Fruit fly (Drosophila melanogaster): Measurements from ENCODE around the gene CG42594.
A peak's percentile ranks its signal among the peaks of the same experiment; 100 is the strongest.

CG42594 gene

dm6 chrX:4931048-4931447 lies 90.4 kb downstream of the CG42594 start (continued):
- TF ChIP-seq stwl (tag; optimal IDR thresholded peaks at IDR 0.05) (peak; percentile 37), CG9727 (GFP tag; optimal IDR thresholded peaks at IDR 0.05) (no peak), CG3995 (GFP tag; optimal IDR thresholded peaks at IDR 0.05) (peak; percentile 83), CG12659 (GFP tag; optimal IDR thresholded peaks at IDR 0.05) (no peak), Fer3 (tag; optimal IDR thresholded peaks at IDR 0.05) (no peak), CG15514 (GFP tag; optimal IDR thresholded peaks at IDR 0.05) (peak; percentile 3), Sry-δ (GFP tag; optimal IDR thresholded peaks at IDR 0.05) (peak; percentile 79), grau (tag; optimal IDR thresholded peaks at IDR 0.05) (no peak), fu2 (GFP tag; optimal IDR thresholded peaks at IDR 0.05) (no peak), Abd-B (GFP tag; optimal IDR thresholded peaks at IDR 0.05) (no peak), CG4424 (GFP tag; optimal IDR thresholded peaks at IDR 0.05) (no peak), chif (GFP tag; optimal IDR thresholded peaks at IDR 0.05) (no peak), CG11695 (GFP tag; IDR thresholded peaks at IDR 0.05) (no peak), lilli (GFP tag; optimal IDR thresholded peaks at IDR 0.05) (no peak), vvl (GFP tag; IDR thresholded peaks at IDR 0.05) (no peak), gem (tag; optimal IDR thresholded peaks at IDR 0.05) (no peak), CG32772 (GFP tag; IDR thresholded peaks at IDR 0.05) (no peak), CG1529 (GFP tag; optimal IDR thresholded peaks at IDR 0.05) (no peak), Dp (GFP tag; optimal IDR thresholded peaks at IDR 0.05) (no peak), CG1792 (GFP tag; optimal IDR thresholded peaks at IDR 0.05) (no peak), br (optimal IDR thresholded peaks at IDR 0.05) (no peak), CG33213 (GFP tag; optimal IDR thresholded peaks at IDR 0.05) (peak; percentile 82), Mrtf (GFP tag; IDR thresholded peaks at IDR 0.05) (no peak), cg (GFP tag; optimal IDR thresholded peaks at IDR 0.05) (no peak), Med (GFP tag) (peak; percentile 79), CG16779 (GFP tag; IDR thresholded peaks at IDR 0.05) (no peak), Lhr (GFP tag; optimal IDR thresholded peaks at IDR 0.05) (peak; percentile 95), CTCF (GFP tag; optimal IDR thresholded peaks at IDR 0.05) (no peak), CG11560 (tag; IDR thresholded peaks at IDR 0.05) (no peak), dan (GFP tag; IDR thresholded peaks at IDR 0.05) (no peak)

dm6 chrX:4935979-4936843 lies 95.6 kb downstream of the CG42594 start:
- TF ChIP-seq unc-4 (GFP tag; IDR thresholded peaks at IDR 0.05; ENCODE audit: partially characterized antibody) (no peak), Gug (GFP tag; IDR thresholded peaks at IDR 0.05) (no peak; the same call in 3 of the 4 replicates), Hmr (GFP tag; optimal IDR thresholded peaks at IDR 0.05) (peak; percentile 52), cg (GFP tag; optimal IDR thresholded peaks at IDR 0.05) (peak; percentile 57), Dip3 (GFP tag; optimal IDR thresholded peaks at IDR 0.05) (no peak), ase (GFP tag; IDR thresholded peaks at IDR 0.05) (no peak), eyg (GFP tag; optimal IDR thresholded peaks at IDR 0.05) (no peak), sd (tag; optimal IDR thresholded peaks at IDR 0.05) (peak; percentile 70), CG15514 (GFP tag; optimal IDR thresholded peaks at IDR 0.05) (peak; percentile 13), CG14441 (GFP tag; IDR thresholded peaks at IDR 0.05) (no peak), lbe (GFP tag; optimal IDR thresholded peaks at IDR 0.05) (peak; percentile 16), chn (GFP tag; optimal IDR thresholded peaks at IDR 0.05) (no peak), CG30020 (tag; optimal IDR thresholded peaks at IDR 0.05) (peak; percentile 6), al (GFP tag; IDR thresholded peaks at IDR 0.05) (no peak), CG5180 (GFP tag; optimal IDR thresholded peaks at IDR 0.05) (peak; percentile 32), CG31224 (GFP tag; IDR thresholded peaks at IDR 0.05) (no peak), Dll (GFP tag; IDR thresholded peaks at IDR 0.05; ENCODE audit: partially characterized antibody) (no peak), Lim3 (GFP tag; IDR thresholded peaks at IDR 0.05) (no peak), D (optimal IDR thresholded peaks at IDR 0.05) (no peak), D (GFP tag; optimal IDR thresholded peaks at IDR 0.05) (peak; percentile 1), croc (GFP tag; conservative IDR thresholded peaks at IDR 0.05) (no peak), CG8924 (tag; optimal IDR thresholded peaks at IDR 0.05) (peak; percentile 4), sens (GFP tag) (peak; percentile 91), twi (tag; optimal IDR thresholded peaks at IDR 0.05) (peak; percentile 51), stwl (tag; optimal IDR thresholded peaks at IDR 0.05) (peak; percentile 60)

Data from whole organism, embryonic.